Fruit fly (Drosophila melanogaster) whole organism: ENCODE data around the gene CG13605.

Source experiments
- CG8478 ChIP-seq: fragments of >200 bp; optimal IDR thresholded peaks from 2 replicates; lab custom pipeline; 2018; ENCODE audit warnings: inconsistent platforms
- Dll ChIP-seq: fragments of >200 bp; optimal IDR thresholded peaks from 2 replicates; lab custom pipeline; 2017
- EcR ChIP-seq, 2 experiments: fragments of >200 bp; optimal IDR thresholded peaks; 2 replicates each; lab custom pipeline; 2017; ENCODE audit warnings: missing biosample characterization in 2 of 2, missing genetic modification characterization in 2 of 2, missing genetic modification reagents in 2 of 2
- pan ChIP-seq: fragments of >200 bp; optimal IDR thresholded peaks from 2 replicates; lab custom pipeline; 2017
- psq ChIP-seq: fragments of >200 bp; optimal IDR thresholded peaks from 2 replicates; lab custom pipeline; 2017
- usp ChIP-seq: fragments of >200 bp; optimal IDR thresholded peaks from 2 replicates; lab custom pipeline; 2017; ENCODE audit warnings: missing biosample characterization, missing genetic modification characterization, mixed read lengths

Gene CG13605

DNA sequence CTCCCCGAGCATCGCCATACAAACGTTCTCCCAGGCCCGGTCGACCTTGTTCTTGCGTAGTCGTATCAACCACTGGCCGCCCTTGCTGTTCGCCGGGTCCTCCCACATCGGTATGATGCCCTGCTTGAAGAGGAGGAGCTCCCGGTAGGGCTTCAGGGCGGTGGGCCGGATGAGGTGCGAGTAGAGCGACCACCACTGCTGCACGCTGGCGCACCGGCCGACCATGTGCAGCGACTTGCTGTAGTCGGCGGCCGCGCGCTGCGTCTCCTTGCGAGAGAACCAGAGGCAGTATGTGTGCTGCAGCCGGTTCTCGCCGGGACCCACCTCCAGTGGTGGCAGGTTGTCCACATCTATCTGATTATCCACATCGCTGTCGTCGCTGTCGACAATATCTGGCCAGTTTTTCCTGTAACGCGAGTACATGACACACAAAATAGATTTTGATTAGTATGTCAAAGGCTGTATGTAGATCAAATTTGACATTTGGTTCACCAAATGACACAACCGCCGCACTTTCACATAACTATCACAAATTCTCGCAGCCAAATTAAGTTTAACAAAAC is 5.2 kb downstream of the CG13605 start, which contains the start of gene CG10694:
Gene CG10694 (plus strand): TSS at position 513 of the 563 bp plus-strand sequence.
- TF ChIP-seq pan (no peak), psq (lab: Kevin White, UChicago) (no peak), Dll (lab: Kevin White, UChicago) (no peak), CG8478 (lab: Kevin White, UChicago) (no peak)

dm6 chr3R:24106059-24106631 is 6.0 kb downstream of the CG13605 start:
- TF ChIP-seq pan = no peak
- TF ChIP-seq usp = no peak
- no peak for TF ChIP-seq psq (lab: Kevin White, UChicago)

DNA sequence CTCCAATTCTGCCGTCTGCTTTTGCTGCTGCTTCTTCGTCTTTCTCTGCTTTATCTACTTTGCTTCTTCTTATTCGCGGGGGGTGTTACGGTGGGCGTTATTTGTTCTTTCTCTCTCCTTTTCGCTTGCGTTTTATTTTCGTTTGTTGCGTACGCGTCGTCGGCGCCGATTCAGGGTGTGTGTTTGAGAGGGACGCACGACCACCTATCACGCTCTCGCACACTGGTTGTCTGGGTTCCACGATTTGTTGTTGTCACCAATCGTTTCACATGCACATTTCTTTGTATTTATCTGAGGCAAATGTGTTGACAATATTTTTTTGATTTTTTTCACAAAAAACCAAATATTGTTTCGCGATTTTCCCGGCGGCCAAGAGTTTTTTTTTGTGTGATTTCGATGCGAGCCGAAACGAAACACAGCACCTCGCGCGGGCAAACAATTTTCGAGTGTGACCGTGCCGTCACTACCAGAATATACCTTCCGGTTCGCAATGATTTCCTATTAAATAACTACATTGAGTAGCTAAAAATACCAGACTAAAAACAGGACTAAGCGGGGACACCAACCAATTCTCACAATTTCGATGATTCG is 6.8 kb downstream of the CG13605 start, which contains the start of gene Syx1A:
Gene Syx1A (minus strand): TSS at position 452 of the 591 bp plus-strand sequence.
- TF ChIP-seq pan (no peak), Dll (lab: Kevin White, UChicago) (no peak), EcR (GFP tag; optimal IDR thresholded peaks at IDR 0.05; lab: Kevin White, UChicago) (no peak), CG8478 (lab: Kevin White, UChicago) (no peak), usp (no peak), psq (lab: Kevin White, UChicago) (no peak)

dm6 chr3R:24104471-24105311 is 7.5 kb downstream of the CG13605 start:
- TF ChIP-seq CG8478 (lab: Kevin White, UChicago) (no peak), pan (no peak), usp (no peak), psq (lab: Kevin White, UChicago) (no peak), Dll (lab: Kevin White, UChicago) (no peak), EcR (GFP tag; optimal IDR thresholded peaks at IDR 0.05; lab: Kevin White, UChicago) (no peak)

DNA sequence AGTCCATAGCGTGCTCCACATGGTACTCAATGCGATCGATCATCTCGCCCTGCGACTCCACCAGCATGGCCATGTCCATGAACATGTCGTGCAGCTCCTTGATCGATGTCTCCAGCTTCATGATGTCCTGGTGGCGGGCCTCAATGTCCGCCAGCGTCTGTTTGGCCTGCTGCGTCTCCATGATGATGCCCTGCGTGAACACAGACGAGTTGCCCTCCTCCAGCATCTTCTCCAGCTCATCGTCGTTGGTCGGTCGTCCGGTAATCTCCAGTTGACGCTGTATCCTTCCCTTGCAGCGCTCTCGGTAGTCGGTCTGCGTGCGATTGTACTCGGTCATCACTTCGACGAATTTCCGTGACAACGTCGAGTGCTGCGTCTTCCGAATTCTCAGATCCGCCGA is 8.5 kb downstream of the CG13605 start:
- no peak for TF ChIP-seq psq (lab: Kevin White, UChicago)
- TF ChIP-seq usp = no peak
- TF ChIP-seq Dll (lab: Kevin White, UChicago) = no peak
- TF ChIP-seq EcR (GFP tag; optimal IDR thresholded peaks at IDR 0.05; lab: Kevin White, UChicago) = no peak
- no peak for TF ChIP-seq pan
- TF ChIP-seq CG8478 (lab: Kevin White, UChicago) = no peak

dm6 chr3R:24102387-24102786 is 9.8 kb downstream of the CG13605 start:
- no peak for TF ChIP-seq Dll (lab: Kevin White, UChicago)

DNA sequence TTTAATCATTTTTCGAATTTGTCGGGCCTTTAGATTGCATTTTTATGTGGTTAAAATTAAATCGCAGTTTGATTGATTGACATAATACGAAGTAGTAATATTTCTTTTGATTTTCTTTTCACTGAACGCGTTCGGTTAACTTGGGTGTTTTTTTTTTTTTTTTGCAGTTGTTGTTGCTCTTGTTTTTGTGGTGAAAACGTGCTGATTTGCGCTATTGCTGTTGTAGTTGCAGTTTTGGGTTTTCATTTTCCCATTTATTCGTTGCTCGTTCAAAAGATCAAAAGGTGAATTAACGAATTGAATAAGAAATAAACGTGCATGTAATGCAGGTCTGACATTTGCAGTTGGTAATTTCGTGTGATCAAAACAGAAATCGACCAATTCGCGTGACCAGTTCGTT is 10.8 kb downstream of the CG13605 start:
- no peak for TF ChIP-seq pan
- no peak for TF ChIP-seq CG8478 (lab: Kevin White, UChicago)
- TF ChIP-seq psq (lab: Kevin White, UChicago) = no peak
- TF ChIP-seq usp = no peak
- TF ChIP-seq EcR (GFP tag; optimal IDR thresholded peaks at IDR 0.05; lab: Kevin White, UChicago) = no peak
- TF ChIP-seq Dll (lab: Kevin White, UChicago) = no peak

- TF ChIP-seq CG8478 (lab: Kevin White, UChicago) (no peak), usp (no peak), EcR (GFP tag; optimal IDR thresholded peaks at IDR 0.05; lab: Kevin White, UChicago) (no peak), Dll (lab: Kevin White, UChicago) (no peak), psq (lab: Kevin White, UChicago) (no peak), pan (no peak)
Observed at dm6 chr3R:24100717-24101116, 11.5 kb downstream of the CG13605 start.

DNA sequence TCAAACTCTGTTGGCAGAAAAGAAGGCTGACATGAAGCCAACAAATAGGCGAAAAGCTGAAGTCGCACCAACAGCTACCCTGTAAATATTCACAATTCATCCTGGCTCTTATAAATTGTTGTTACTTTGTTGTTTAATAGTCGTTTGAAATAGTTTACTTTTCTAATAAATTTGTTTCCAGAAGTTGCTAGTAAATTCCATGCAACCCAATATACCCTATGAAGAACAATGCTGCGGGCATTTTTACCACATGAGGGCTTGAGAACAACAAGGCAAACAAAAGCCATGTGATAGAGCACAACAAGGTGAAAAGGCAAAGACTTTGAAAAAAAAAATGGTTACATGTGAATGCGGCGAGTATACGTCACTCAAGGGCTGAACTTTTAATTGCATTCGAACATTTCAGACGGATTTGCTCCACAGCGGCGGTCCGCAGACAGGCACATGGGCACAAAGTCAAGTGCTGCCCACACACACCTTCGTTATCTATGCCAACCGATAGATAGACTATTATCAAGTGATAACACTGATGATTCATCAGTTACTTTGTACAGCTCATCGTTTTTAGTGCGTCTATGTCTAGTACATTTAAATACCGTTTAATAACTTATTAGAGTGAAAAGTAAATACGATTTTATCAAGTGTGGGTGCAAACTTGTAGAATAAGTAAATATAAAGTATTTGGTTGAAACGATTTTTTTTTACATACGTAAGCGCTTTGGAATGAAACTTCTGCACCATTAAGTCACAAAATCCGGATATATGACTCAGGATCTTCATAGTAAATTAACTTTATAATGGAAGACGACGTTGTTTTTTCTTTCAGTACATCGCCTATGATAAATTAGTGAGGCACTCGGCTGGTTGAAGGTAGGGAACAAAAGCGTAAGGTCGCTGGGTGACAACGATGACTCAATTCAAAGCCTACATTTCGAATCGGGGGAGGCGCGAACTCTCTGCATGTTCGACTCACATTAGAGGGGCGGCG is 12.9 kb downstream of the CG13605 start:
- TF ChIP-seq EcR (GFP tag; optimal IDR thresholded peaks at IDR 0.05; lab: Kevin White, UChicago) (no peak), usp (no peak), pan (peak; percentile 56), CG8478 (lab: Kevin White, UChicago) (no peak)

dm6 chr3R:24093430-24093829 is 18.8 kb downstream of the CG13605 start:
- TF ChIP-seq Dll (lab: Kevin White, UChicago) = no peak

dm6 chr3R:24092590-24093151 is 19.5 kb downstream of the CG13605 start:
- TF ChIP-seq psq (lab: Kevin White, UChicago) = no peak
- TF ChIP-seq pan = no peak
- TF ChIP-seq Dll (lab: Kevin White, UChicago) = no peak
- TF ChIP-seq usp = no peak
- TF ChIP-seq CG8478 (lab: Kevin White, UChicago) = no peak
- TF ChIP-seq EcR (GFP tag; optimal IDR thresholded peaks at IDR 0.05; lab: Kevin White, UChicago) = no peak
